Worm (Caenorhabditis elegans): ENCODE measurements around the gene D2045.9.

The D2045.9 gene

DNA sequence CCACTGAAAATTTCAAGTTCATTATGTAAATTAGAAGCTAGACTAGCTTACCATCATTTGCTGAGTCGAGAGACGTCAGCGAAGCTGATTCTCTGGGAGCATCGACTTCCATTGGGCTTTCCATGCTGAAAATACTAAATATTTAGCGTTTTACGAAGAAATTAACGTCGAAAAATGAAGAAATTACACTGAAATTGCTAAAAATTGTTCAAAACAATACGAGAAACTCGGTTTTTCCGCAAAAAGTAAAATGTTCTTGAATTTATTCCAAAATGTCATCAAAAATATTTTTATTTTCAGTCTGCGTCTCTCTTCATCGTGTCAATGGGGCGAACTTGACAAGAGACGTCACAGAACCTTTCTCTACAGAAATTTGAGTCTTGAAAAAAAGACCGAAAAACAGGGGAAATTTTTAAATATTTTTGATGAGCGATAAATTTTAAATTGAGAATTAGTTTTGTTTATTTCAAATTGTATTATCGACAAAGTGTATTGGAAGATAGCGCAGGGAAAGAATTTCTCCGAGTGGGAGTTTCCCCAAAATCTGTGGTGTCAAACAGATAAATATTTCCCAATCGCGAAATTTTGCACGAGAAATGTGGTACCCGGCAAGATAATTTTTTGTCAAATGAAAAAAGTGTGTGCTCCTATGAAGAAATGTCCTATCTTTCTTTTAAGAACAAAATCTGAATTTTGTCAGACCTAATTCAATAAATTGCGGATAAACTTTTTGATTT lies 14.4 kb upstream of the D2045.9 start, which contains the start of gene ecps-1 (continued):
- TF ChIP-seq mcd-1 (GFP tag; IDR thresholded peaks at IDR 0.05): peak; percentile 98
- TF ChIP-seq B0336.3 (GFP tag; IDR thresholded peaks at IDR 0.05): no peak
- TF ChIP-seq C17E4.6 (GFP tag; IDR thresholded peaks at IDR 0.05): peak; percentile 70
- TF ChIP-seq egl-18 (GFP tag; IDR thresholded peaks at IDR 0.05): no peak
- TF ChIP-seq nfya-1 (tag; optimal IDR thresholded peaks at IDR 0.05; ENCODE audit: borderline replicate concordance, insufficient read depth): no peak
- TF ChIP-seq ztf-22 (GFP tag; optimal IDR thresholded peaks at IDR 0.05): peak; percentile 12
- TF ChIP-seq ceh-58 (GFP tag; IDR thresholded peaks at IDR 0.05): no peak
- TF ChIP-seq gei-17 (GFP tag; optimal IDR thresholded peaks at IDR 0.05): no peak
- no peak for TF ChIP-seq him-1 (tag; optimal IDR thresholded peaks at IDR 0.05)
- no peak for TF ChIP-seq nhr-120 (GFP tag; IDR thresholded peaks at IDR 0.05)
- TF ChIP-seq zfh-2 (GFP tag; conservative IDR thresholded peaks at IDR 0.05): no peak
- TF ChIP-seq hrde-1 (tag; optimal IDR thresholded peaks at IDR 0.05; ENCODE audit: borderline replicate concordance): no peak
- TF ChIP-seq nhr-90 (tag; optimal IDR thresholded peaks at IDR 0.05): no peak
- no peak for TF ChIP-seq egl-44 (GFP tag; IDR thresholded peaks at IDR 0.05)
- TF ChIP-seq aptf-3 (GFP tag; IDR thresholded peaks at IDR 0.05): no peak
- peak; percentile 93 for TF ChIP-seq rcor-1 (GFP tag; IDR thresholded peaks at IDR 0.05)
- TF ChIP-seq B0035.1 (tag; optimal IDR thresholded peaks at IDR 0.05): no peak
- no peak for TF ChIP-seq F52B5.7 (tag; optimal IDR thresholded peaks at IDR 0.05)
- TF ChIP-seq rpc-1 (optimal IDR thresholded peaks at IDR 0.05): no peak
- TF ChIP-seq rpc-1 (tag; optimal IDR thresholded peaks at IDR 0.05): no peak
- no peak for TF ChIP-seq sea-2 (GFP tag; IDR thresholded peaks at IDR 0.05)
- peak; percentile 68 for TF ChIP-seq madf-8 (GFP tag; conservative IDR thresholded peaks at IDR 0.05)
- TF ChIP-seq chd-7 (tag; optimal IDR thresholded peaks at IDR 0.05): no peak
- peak; percentile 93 for TF ChIP-seq dox-1 (GFP tag; IDR thresholded peaks at IDR 0.05)
- no peak for TF ChIP-seq hlh-26 (GFP tag; conservative IDR thresholded peaks at IDR 0.05)
- TF ChIP-seq F22D6.2 (tag; optimal IDR thresholded peaks at IDR 0.05): no peak
- peak; percentile 68; the same call in 1 of the 2 replicates for TF ChIP-seq let-526 (GFP tag; IDR thresholded peaks at IDR 0.05)
- peak; percentile 94 for TF ChIP-seq pbrm-1 (GFP tag; IDR thresholded peaks at IDR 0.05)
- TF ChIP-seq fkh-3 (tag; optimal IDR thresholded peaks at IDR 0.05): no peak
- no peak for TF ChIP-seq mel-28 (tag; optimal IDR thresholded peaks at IDR 0.05; ENCODE audit: borderline replicate concordance)
- TF ChIP-seq F23B12.7 (tag; optimal IDR thresholded peaks at IDR 0.05; ENCODE audit: insufficient read depth): peak; percentile 87
- 0 out of 2 replicates have a peak, but pooled peaks have one; percentile 54 for TF ChIP-seq nfyb-1 (GFP tag; IDR thresholded peaks at IDR 0.05)
- TF ChIP-seq T26A5.8 (tag; optimal IDR thresholded peaks at IDR 0.05): no peak
- TF ChIP-seq D2030.7 (GFP tag; IDR thresholded peaks at IDR 0.05): peak; percentile 96
- TF ChIP-seq Y67H2A.10 (GFP tag; conservative IDR thresholded peaks at IDR 0.05): peak; percentile 62; the same call in 1 of the 2 replicates
- peak; percentile 14 to 19 for TF ChIP-seq let-607 (tag; optimal IDR thresholded peaks at IDR 0.05)
- TF ChIP-seq dpff-1 (tag; optimal IDR thresholded peaks at IDR 0.05): no peak
- TF ChIP-seq lag-1 (GFP tag; IDR thresholded peaks at IDR 0.05): no peak
- no peak for TF ChIP-seq hmg-20 (GFP tag; IDR thresholded peaks at IDR 0.05)
- peak in 1 of 3 experiments; percentile 66 for TF ChIP-seq lin-35 (GFP tag; optimal IDR thresholded peaks at IDR 0.05)
- TF ChIP-seq bed-1 (GFP tag; IDR thresholded peaks at IDR 0.05): no peak
- TF ChIP-seq sdz-38 (tag; optimal IDR thresholded peaks at IDR 0.05): no peak
- TF ChIP-seq Y53F4B.3 (GFP tag; IDR thresholded peaks at IDR 0.05): no peak
- TF ChIP-seq lin-54 (GFP tag; optimal IDR thresholded peaks at IDR 0.05): peak; percentile 88
- TF ChIP-seq F10E7.11 (tag; optimal IDR thresholded peaks at IDR 0.05): no peak
- peak; percentile 6 to 37 for TF ChIP-seq rec-8 (tag; optimal IDR thresholded peaks at IDR 0.05)
- TF ChIP-seq nhr-80 (tag; optimal IDR thresholded peaks at IDR 0.05): no peak
